Worm (Caenorhabditis elegans) whole organism, young adult: Measurements from ENCODE around the gene sri-7.

Experiments
- B0019.2 ChIP-seq: fragments of 200-800 bp; sonication (Bioruptor generic); conservative IDR thresholded peaks from 2 replicates; pipeline ENCODE4 v1.3.6; 2022; ENCODE audit warnings: missing genetic modification reagents, missing genetic modification characterization, missing compliant biosample characterization
- C06A6.2 ChIP-seq: fragments of 200-800 bp; sonication (Bioruptor generic); conservative IDR thresholded peaks from 2 replicates; pipeline ENCODE4 v1.3.6; 2022; ENCODE audit warnings: missing genetic modification characterization, missing compliant biosample characterization
- F10E7.11 ChIP-seq: sonication (generic microtip); optimal IDR thresholded peaks from 2 replicates; lab custom pipeline; 2017; ENCODE audit warnings: mild to moderate bottlenecking, missing genetic modification characterization, moderate library complexity, missing compliant biosample characterization
- F37B4.10 ChIP-seq: fragments of 200-800 bp; sonication (Bioruptor generic); IDR thresholded peaks from 2 replicates; pipeline ENCODE4 v1.3.6; 2022; ENCODE audit warnings: missing genetic modification characterization, missing compliant biosample characterization
- F39B2.1 ChIP-seq: fragments of 200-800 bp; sonication (Bioruptor generic); IDR thresholded peaks from 2 replicates; pipeline ENCODE4 v1.3.6; 2022; ENCODE audit warnings: missing genetic modification reagents, missing genetic modification characterization, missing compliant biosample characterization
- F57A8.1 ChIP-seq: fragments of 200-800 bp; sonication (Bioruptor generic); optimal IDR thresholded peaks from 2 replicates; lab custom pipeline; 2018; ENCODE audit warnings: mild to moderate bottlenecking, missing genetic modification characterization, moderate library complexity, missing compliant biosample characterization
- K12H6.12 ChIP-seq: fragments of 200-800 bp; sonication (Bioruptor generic); optimal IDR thresholded peaks from 2 replicates; lab custom pipeline; 2018; ENCODE audit warnings: mild to moderate bottlenecking, missing genetic modification characterization, missing compliant biosample characterization
- T26A5.8 ChIP-seq: sonication (generic microtip); optimal IDR thresholded peaks from 2 replicates; lab custom pipeline; 2016; ENCODE audit warnings: missing genetic modification characterization, missing compliant biosample characterization
- Y67H2A.10 ChIP-seq: fragments of 200-800 bp; sonication (Bioruptor generic); conservative IDR thresholded peaks from 2 replicates; pipeline ENCODE4 v1.3.6; 2022; ENCODE audit warnings: missing genetic modification reagents, missing genetic modification characterization, missing compliant biosample characterization
- ZK185.1 ChIP-seq: sonication (generic microtip); optimal IDR thresholded peaks from 2 replicates; lab custom pipeline; 2016; ENCODE audit warnings: mild to moderate bottlenecking, missing genetic modification characterization, missing compliant biosample characterization; ENCODE audit not compliant: poor library complexity, severe bottlenecking
- akir-1 ChIP-seq: fragments of 200-800 bp; sonication (Bioruptor generic); optimal IDR thresholded peaks from 2 replicates; lab custom pipeline; 2018; ENCODE audit warnings: mild to moderate bottlenecking, missing genetic modification characterization, moderate library complexity, missing compliant biosample characterization
- ama-1 ChIP-seq, 3 experiments: fragments of 150-350 bp in 1 of 3; sonication (generic microtip) in 2 of 3; optimal IDR thresholded peaks; 2 replicates each; lab custom pipeline; 2014 to 2018; ENCODE audit warnings: missing biosample characterization in 2 of 3, missing genetic modification characterization in 2 of 3, missing genetic modification reagents in 2 of 3
- aptf-3 ChIP-seq: fragments of 200-800 bp; sonication (Bioruptor generic); IDR thresholded peaks from 2 replicates; pipeline ENCODE4 v1.3.6; 2022; ENCODE audit warnings: missing genetic modification characterization, missing compliant biosample characterization
- atf-7 ChIP-seq: sonication (generic microtip); optimal IDR thresholded peaks from 2 replicates; lab custom pipeline; 2017; ENCODE audit warnings: mild to moderate bottlenecking, missing genetic modification characterization, missing compliant biosample characterization
- attf-5 ChIP-seq: fragments of 200-800 bp; sonication (Bioruptor generic); optimal IDR thresholded peaks from 2 replicates; lab custom pipeline; 2018; ENCODE audit warnings: mild to moderate bottlenecking, missing genetic modification characterization, missing compliant biosample characterization
- ceh-91 ChIP-seq: fragments of 200-800 bp; sonication (Bioruptor generic); IDR thresholded peaks from 2 replicates; pipeline ENCODE4 v1.3.6; 2022; ENCODE audit warnings: missing genetic modification reagents, missing genetic modification characterization, missing compliant biosample characterization
- chd-7 ChIP-seq: sonication (generic microtip); optimal IDR thresholded peaks from 2 replicates; lab custom pipeline; 2016; ENCODE audit warnings: mild to moderate bottlenecking, missing genetic modification characterization, moderate library complexity, missing compliant biosample characterization
- dox-1 ChIP-seq: fragments of 200-800 bp; sonication (Bioruptor generic); IDR thresholded peaks from 2 replicates; pipeline ENCODE4 v1.3.6; 2022; ENCODE audit warnings: missing genetic modification reagents, missing genetic modification characterization, missing compliant biosample characterization
- egl-18 ChIP-seq: fragments of 200-800 bp; sonication (Bioruptor generic); IDR thresholded peaks from 2 replicates; pipeline ENCODE4 v1.3.6; 2022; ENCODE audit warnings: missing genetic modification reagents, missing genetic modification characterization, missing compliant biosample characterization
- egl-44 ChIP-seq: fragments of 200-800 bp; sonication (Bioruptor generic); IDR thresholded peaks from 2 replicates; pipeline ENCODE4 v1.3.6; 2022; ENCODE audit warnings: missing genetic modification reagents, missing genetic modification characterization, missing compliant biosample characterization
- ets-4 ChIP-seq: fragments of 200-800 bp; sonication (Bioruptor generic); optimal IDR thresholded peaks from 2 replicates; lab custom pipeline; 2018; ENCODE audit warnings: mild to moderate bottlenecking, missing genetic modification characterization, missing compliant biosample characterization
- him-1 ChIP-seq: sonication (generic microtip); optimal IDR thresholded peaks from 2 replicates; lab custom pipeline; 2016; ENCODE audit warnings: missing genotype, missing genetic modification reagents, missing genetic modification characterization, missing compliant biosample characterization
- hmg-1.2 ChIP-seq: fragments of 200-800 bp; sonication (Bioruptor generic); IDR thresholded peaks from 2 replicates; pipeline ENCODE4 v1.3.6; 2022; ENCODE audit warnings: missing genetic modification reagents, missing genetic modification characterization, missing compliant biosample characterization
- hsf-1 ChIP-seq: fragments of 200-800 bp; sonication (Bioruptor generic); IDR thresholded peaks from 2 replicates; pipeline ENCODE4 v1.3.6; 2022; ENCODE audit warnings: missing genetic modification reagents, missing genetic modification characterization, missing compliant biosample characterization
- lag-1 ChIP-seq: fragments of 200-800 bp; sonication (Bioruptor generic); IDR thresholded peaks from 2 replicates; pipeline ENCODE4 v1.3.6; 2022; ENCODE audit warnings: missing genetic modification reagents, missing genetic modification characterization, missing compliant biosample characterization
- lin-26 ChIP-seq: fragments of 200-800 bp; sonication (Bioruptor generic); IDR thresholded peaks from 2 replicates; pipeline ENCODE4 v1.3.6; 2022; ENCODE audit warnings: missing genetic modification reagents, missing genetic modification characterization, missing compliant biosample characterization
- lin-35 ChIP-seq, 3 experiments: fragments of 150-350 bp in 2 of 3; sonication (generic microtip) in 1 of 3; optimal IDR thresholded peaks; 2 replicates each; lab custom pipeline; 2014 to 2018; ENCODE audit warnings: missing biosample characterization in 3 of 3, missing genetic modification characterization in 3 of 3, missing genetic modification reagents in 3 of 3
- lin-40 ChIP-seq: sonication (generic microtip); optimal IDR thresholded peaks from 2 replicates; lab custom pipeline; 2016; ENCODE audit warnings: missing genetic modification characterization, mild to moderate bottlenecking, missing compliant biosample characterization, missing genotype, missing genetic modification reagents
- lin-54 ChIP-seq: fragments of 200-800 bp; sonication (Bioruptor generic); optimal IDR thresholded peaks from 2 replicates; lab custom pipeline; 2018; ENCODE audit warnings: mild to moderate bottlenecking, missing genetic modification characterization, missing compliant biosample characterization
- mcd-1 ChIP-seq: fragments of 200-800 bp; sonication (Bioruptor generic); IDR thresholded peaks from 2 replicates; pipeline ENCODE4 v1.3.6; 2022; ENCODE audit warnings: missing genetic modification reagents, missing genetic modification characterization, missing compliant biosample characterization
- nhr-27 ChIP-seq: fragments of 200-800 bp; sonication (Bioruptor generic); optimal IDR thresholded peaks from 2 replicates; lab custom pipeline; 2018; ENCODE audit warnings: mild to moderate bottlenecking, missing genetic modification characterization, moderate library complexity, missing compliant biosample characterization
- nhr-80 ChIP-seq: sonication (generic microtip); optimal IDR thresholded peaks from 2 replicates; lab custom pipeline; 2016; ENCODE audit warnings: missing genetic modification characterization, missing compliant biosample characterization
- rpc-1 ChIP-seq, 2 experiments: fragments of 150-350 bp in 1 of 2; sonication (generic microtip) in 1 of 2; optimal IDR thresholded peaks; 2 replicates each; lab custom pipeline; 2014 to 2018; ENCODE audit warnings: missing biosample characterization in 1 of 2, missing genetic modification characterization in 1 of 2, missing genetic modification reagents in 1 of 2, missing genotype in 1 of 2
- sptf-2 ChIP-seq: fragments of 200-800 bp; sonication (Bioruptor generic); optimal IDR thresholded peaks from 2 replicates; lab custom pipeline; 2018; ENCODE audit warnings: mild to moderate bottlenecking, missing genetic modification characterization, missing compliant biosample characterization
- tbx-9 ChIP-seq: sonication (generic microtip); optimal IDR thresholded peaks from 2 replicates; lab custom pipeline; 2016; ENCODE audit warnings: borderline replicate concordance, missing genetic modification characterization, inconsistent platforms, missing compliant biosample characterization
- tlf-1 ChIP-seq: fragments of 200-800 bp; sonication (Bioruptor generic); optimal IDR thresholded peaks from 2 replicates; lab custom pipeline; 2018; ENCODE audit warnings: mild to moderate bottlenecking, missing genetic modification characterization, missing compliant biosample characterization
- unc-130 ChIP-seq: sonication (generic microtip); optimal IDR thresholded peaks from 2 replicates; lab custom pipeline; 2016; ENCODE audit warnings: missing genetic modification reagents, missing genetic modification characterization, missing compliant biosample characterization
- zim-3 ChIP-seq: sonication (generic microtip); optimal IDR thresholded peaks from 2 replicates; lab custom pipeline; 2017; ENCODE audit warnings: mild to moderate bottlenecking, missing genetic modification characterization, moderate library complexity, missing compliant biosample characterization
- ztf-25 ChIP-seq: fragments of 200-800 bp; sonication (Bioruptor generic); IDR thresholded peaks from 2 replicates; pipeline ENCODE4 v1.3.6; 2022; ENCODE audit warnings: missing genetic modification reagents, missing genetic modification characterization, missing compliant biosample characterization
- ztf-26 ChIP-seq: sonication (generic microtip); optimal IDR thresholded peaks from 2 replicates; lab custom pipeline; 2017; ENCODE audit warnings: missing genetic modification characterization, missing compliant biosample characterization
- ztf-3 ChIP-seq: fragments of 200-800 bp; sonication (Bioruptor generic); optimal IDR thresholded peaks from 2 replicates; lab custom pipeline; 2018; ENCODE audit warnings: mild to moderate bottlenecking, missing genetic modification characterization, missing compliant biosample characterization

Gene sri-7

ce11 chrV:15406928-15407327 lies 6.8 kb downstream of the sri-7 start, which contains the start of gene srh-257:
Gene srh-257 (plus strand): TSS chrV:15407228.
- TF ChIP-seq ZK185.1 (tag; lab: Kevin White, UChicago) (no peak), Y67H2A.10 (no peak), lag-1 (GFP tag; lab: Robert Waterston, UW) (no peak), ztf-25 (GFP tag; lab: Robert Waterston, UW) (no peak), rpc-1 (optimal IDR thresholded peaks at IDR 0.05; lab: Kevin White, UChicago) (no peak), rpc-1 (tag; optimal IDR thresholded peaks at IDR 0.05; lab: Kevin White, UChicago) (no peak), lin-26 (no peak), hsf-1 (no peak), F39B2.1 (GFP tag; lab: Robert Waterston, UW) (no peak), B0019.2 (GFP tag; lab: Robert Waterston, UW) (no peak), K12H6.12 (tag; lab: Kevin White, UChicago) (no peak), chd-7 (tag; lab: Kevin White, UChicago) (no peak), nhr-80 (tag; lab: Kevin White, UChicago) (no peak), ztf-3 (GFP tag; lab: Kevin White, UChicago) (no peak)

- TF ChIP-seq hmg-1.2 (no peak), nhr-27 (tag; lab: Kevin White, UChicago) (no peak), tlf-1 (GFP tag; lab: Kevin White, UChicago) (no peak), atf-7 (tag; lab: Kevin White, UChicago) (no peak), attf-5 (GFP tag; lab: Kevin White, UChicago) (no peak), B0019.2 (GFP tag; lab: Robert Waterston, UW) (no peak), ztf-26 (no peak)
Measured at ce11 chrV:15412625-15413024, 12.5 kb downstream of the sri-7 start, which contains the start of gene srbc-63. Gene srbc-63 (minus strand): TSS chrV:15412725.

ce11 chrV:15413847-15414246 lies 13.7 kb downstream of the sri-7 start, which contains the start of gene srh-264:
Gene srh-264 (plus strand): TSS chrV:15414147.
- TF ChIP-seq aptf-3 (GFP tag; lab: Robert Waterston, UW) (no peak), rpc-1 (optimal IDR thresholded peaks at IDR 0.05; lab: Kevin White, UChicago) (no peak), rpc-1 (tag; optimal IDR thresholded peaks at IDR 0.05; lab: Kevin White, UChicago) (no peak), F10E7.11 (tag; lab: Kevin White, UChicago) (no peak), ceh-91 (GFP tag; lab: Robert Waterston, UW) (no peak), tbx-9 (no peak), lin-40 (tag; lab: Kevin White, UChicago) (no peak), unc-130 (GFP tag; lab: Kevin White, UChicago) (no peak), mcd-1 (GFP tag; lab: Robert Waterston, UW) (no peak), akir-1 (no peak), T26A5.8 (tag; lab: Kevin White, UChicago) (no peak)
- TF ChIP-seq, all 124 proteins: peak for 0

ce11 chrV:15415951-15416350 lies 15.8 kb downstream of the sri-7 start, which contains the start of gene srh-265:
Gene srh-265 (plus strand): TSS chrV:15416251.
- no peak for TF ChIP-seq F37B4.10 (GFP tag; lab: Robert Waterston, UW)

- TF ChIP-seq C06A6.2 (GFP tag; lab: Robert Waterston, UW) (no peak), ets-4 (GFP tag; lab: Kevin White, UChicago) (no peak), him-1 (tag; lab: Kevin White, UChicago) (no peak), sptf-2 (GFP tag; lab: Kevin White, UChicago) (no peak), ama-1 (optimal IDR thresholded peaks at IDR 0.05; lab: Kevin White, UChicago) (no peak), ama-1 (GFP tag; optimal IDR thresholded peaks at IDR 0.05; lab: Kevin White, UChicago) (no peak), egl-44 (GFP tag; lab: Robert Waterston, UW) (no peak), lin-54 (GFP tag; lab: Kevin White, UChicago) (no peak), zim-3 (no peak), hsf-1 (no peak), F57A8.1 (no peak), dox-1 (GFP tag; lab: Robert Waterston, UW) (no peak), K12H6.12 (tag; lab: Kevin White, UChicago) (no peak), T26A5.8 (tag; lab: Kevin White, UChicago) (no peak), lin-35 (GFP tag; optimal IDR thresholded peaks at IDR 0.05; lab: Kevin White, UChicago) (no peak), rpc-1 (optimal IDR thresholded peaks at IDR 0.05; lab: Kevin White, UChicago) (no peak), rpc-1 (tag; optimal IDR thresholded peaks at IDR 0.05; lab: Kevin White, UChicago) (no peak), egl-18 (GFP tag; lab: Robert Waterston, UW) (no peak), nhr-80 (tag; lab: Kevin White, UChicago) (no peak), ceh-91 (GFP tag; lab: Robert Waterston, UW) (no peak)
Measured at ce11 chrV:15417822-15418221, 17.7 kb downstream of the sri-7 start, which contains the start of gene T06E6.10. Gene T06E6.10 (plus strand): TSS chrV:15418122.
